Worm (Caenorhabditis elegans) whole organism, early embryonic: Measurements from ENCODE around the gene F32H5.1.

Experiments
- F13C5.2 ChIP-seq: sonication (generic microtip); optimal IDR thresholded peaks from 2 replicates; lab custom pipeline; 2017; ENCODE audit warnings: mild to moderate bottlenecking, missing genetic modification characterization, inconsistent platforms, missing compliant biosample characterization
- ama-1 ChIP-seq: fragments of 150-350 bp; optimal IDR thresholded peaks from 2 replicates; lab custom pipeline; 2014
- ceh-13 ChIP-seq: fragments of 200-800 bp; sonication (Bioruptor generic); optimal IDR thresholded peaks from 2 replicates; lab custom pipeline; 2018; ENCODE audit warnings: mild to moderate bottlenecking, missing genetic modification characterization, missing compliant biosample characterization
- ets-7 ChIP-seq: sonication (generic microtip); optimal IDR thresholded peaks from 2 replicates; lab custom pipeline; 2016; ENCODE audit warnings: missing genotype, missing genetic modification characterization, missing compliant biosample characterization
- flt-1 ChIP-seq: fragments of 200-800 bp; sonication (Bioruptor generic); IDR thresholded peaks from 2 replicates; pipeline ENCODE4 v1.3.6; 2022; ENCODE audit warnings: missing genetic modification characterization, missing compliant biosample characterization
- hmbx-1 ChIP-seq: sonication (generic microtip); optimal IDR thresholded peaks from 2 replicates; lab custom pipeline; 2016; ENCODE audit warnings: mild to moderate bottlenecking, missing genetic modification characterization, missing compliant biosample characterization
- hnd-1 ChIP-seq: sonication (generic microtip); optimal IDR thresholded peaks from 2 replicates; lab custom pipeline; 2016; ENCODE audit warnings: missing genetic modification characterization, missing compliant biosample characterization
- pes-1 ChIP-seq: fragments of 200-800 bp; sonication (Bioruptor generic); IDR thresholded peaks from 2 replicates; pipeline ENCODE4 v1.3.6; 2022; ENCODE audit warnings: missing genetic modification reagents, missing genetic modification characterization, missing compliant biosample characterization
- sea-1 ChIP-seq: fragments of 200-800 bp; sonication (Bioruptor generic); conservative IDR thresholded peaks from 2 replicates; pipeline ENCODE4 v1.3.6; 2022; ENCODE audit warnings: missing genetic modification characterization, missing compliant biosample characterization
- tbx-37 ChIP-seq: fragments of 200-800 bp; sonication (Bioruptor generic); conservative IDR thresholded peaks from 2 replicates; pipeline ENCODE4 v1.3.6; 2022; ENCODE audit warnings: missing genetic modification reagents, missing genetic modification characterization, missing compliant biosample characterization

DNA sequence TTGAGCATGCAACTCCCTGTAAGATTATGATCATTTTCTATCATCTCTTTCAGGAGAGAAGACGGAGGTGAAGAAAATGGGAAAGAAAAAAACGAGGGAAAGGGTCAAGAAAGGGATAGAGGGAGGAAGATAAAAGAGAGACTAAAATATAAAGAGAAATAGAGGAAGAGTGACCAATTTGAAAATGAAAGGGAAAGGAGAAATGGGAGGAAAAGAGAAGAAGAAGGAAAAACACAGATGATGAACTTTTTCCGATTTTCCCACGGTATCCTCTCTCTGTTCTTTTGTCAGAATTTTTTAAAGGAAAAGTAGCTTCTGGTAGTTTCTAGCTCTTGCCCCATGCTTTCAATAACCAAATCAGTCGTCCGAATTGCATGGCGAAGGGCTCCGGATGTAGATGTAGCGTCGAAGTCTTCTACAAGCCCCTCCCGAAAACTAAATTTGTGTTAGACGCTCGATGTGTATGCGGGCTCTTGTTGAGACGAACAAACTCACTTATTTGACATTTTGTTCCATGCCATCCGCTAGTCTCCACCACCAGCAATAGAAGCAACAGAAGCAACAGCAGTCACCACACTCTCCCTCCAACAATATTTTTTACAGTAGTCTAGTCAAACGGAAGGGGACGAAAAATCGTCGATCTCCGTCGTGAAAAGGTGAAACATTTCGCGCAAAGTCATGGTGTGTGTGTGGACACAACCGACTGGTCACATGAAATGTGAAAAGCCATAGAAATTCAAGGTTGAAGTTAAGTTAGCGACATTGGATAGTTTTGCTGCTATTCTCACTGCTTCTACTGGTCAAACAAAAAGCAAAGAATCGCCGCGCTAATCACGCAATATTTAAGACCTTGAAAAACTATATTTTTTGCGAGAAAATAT lies 33.8 kb upstream of the F32H5.1 start, which contains the start of gene somi-1:
- TF ChIP-seq flt-1, result no peak
- TF ChIP-seq ama-1 (lab: Kevin White, UChicago), result no peak
- TF ChIP-seq hnd-1 (tag; lab: Kevin White, UChicago), result no peak
- TF ChIP-seq ceh-13 (GFP tag; lab: Kevin White, UChicago), result no peak
- no peak for TF ChIP-seq F13C5.2
- TF ChIP-seq pes-1 (GFP tag; lab: Robert Waterston, UW), result no peak
- TF ChIP-seq tbx-37 (GFP tag; lab: Robert Waterston, UW), result peak; percentile 5; the same call in 1 of the 2 replicates
- no peak for TF ChIP-seq ets-7 (tag; lab: Kevin White, UChicago)
- no peak for TF ChIP-seq sea-1 (GFP tag; lab: Robert Waterston, UW)
- no peak for TF ChIP-seq hmbx-1
